Fruit fly (Drosophila melanogaster) whole organism, wandering third instar larva: Measurements from ENCODE around the gene CG7330.

Experiments used
- Dif ChIP-seq: fragments of 200-275, 200-300 bp; sonication (Bioruptor generic); optimal IDR thresholded peaks from 2 replicates; lab custom pipeline; 2018; ENCODE audit warnings: missing biosample characterization, missing genetic modification characterization; ENCODE audit not compliant: partially characterized antibody
- HLH106 ChIP-seq: fragments of 200-800 bp; optimal IDR thresholded peaks from 3 replicates; lab custom pipeline; 2019; ENCODE audit warnings: missing biosample characterization, mild to moderate bottlenecking, missing genetic modification characterization, moderate library complexity
- Sp1 ChIP-seq: fragments of 200-800 bp; sonication (Bioruptor generic); optimal IDR thresholded peaks from 3 replicates; lab custom pipeline; 2019; ENCODE audit warnings: missing biosample characterization, mild to moderate bottlenecking, missing genetic modification characterization, moderate library complexity
- br ChIP-seq: fragments of 200-800 bp; sonication (Bioruptor generic); optimal IDR thresholded peaks from 2 replicates; lab custom pipeline; 2016; ENCODE audit warnings: missing biosample characterization, missing genetic modification characterization
- dl ChIP-seq, 2 experiments: fragments of 175-275, 200-275 bp in 1 of 2; fragments of 200-275 bp in 1 of 2; sonication (Bioruptor generic); optimal IDR thresholded peaks; lab custom pipeline; 2018; ENCODE audit warnings: mild to moderate bottlenecking in 2 of 2, missing biosample characterization in 2 of 2, missing genetic modification characterization in 2 of 2, moderate library complexity in 2 of 2; ENCODE audit not compliant: partially characterized antibody in 2 of 2, insufficient read depth in 1 of 2
- foxo ChIP-seq, 2 experiments: fragments of 200-800 bp; sonication (Bioruptor generic); optimal IDR thresholded peaks; 2 replicates in 1 of 2; 3 replicates in 1 of 2; lab custom pipeline; 2016 to 2017; ENCODE audit warnings: missing biosample characterization in 2 of 2, missing genetic modification characterization in 2 of 2
- psq ChIP-seq: fragments of 200-800 bp; sonication (Bioruptor generic); optimal IDR thresholded peaks from 3 replicates; lab custom pipeline; 2017; ENCODE audit warnings: missing biosample characterization, mild to moderate bottlenecking, missing genetic modification characterization, moderate library complexity
- rgr ChIP-seq: fragments of 200-800 bp; sonication (Bioruptor generic); optimal IDR thresholded peaks from 3 replicates; lab custom pipeline; 2016; ENCODE audit warnings: missing biosample characterization, mild to moderate bottlenecking, missing genetic modification characterization

DNA sequence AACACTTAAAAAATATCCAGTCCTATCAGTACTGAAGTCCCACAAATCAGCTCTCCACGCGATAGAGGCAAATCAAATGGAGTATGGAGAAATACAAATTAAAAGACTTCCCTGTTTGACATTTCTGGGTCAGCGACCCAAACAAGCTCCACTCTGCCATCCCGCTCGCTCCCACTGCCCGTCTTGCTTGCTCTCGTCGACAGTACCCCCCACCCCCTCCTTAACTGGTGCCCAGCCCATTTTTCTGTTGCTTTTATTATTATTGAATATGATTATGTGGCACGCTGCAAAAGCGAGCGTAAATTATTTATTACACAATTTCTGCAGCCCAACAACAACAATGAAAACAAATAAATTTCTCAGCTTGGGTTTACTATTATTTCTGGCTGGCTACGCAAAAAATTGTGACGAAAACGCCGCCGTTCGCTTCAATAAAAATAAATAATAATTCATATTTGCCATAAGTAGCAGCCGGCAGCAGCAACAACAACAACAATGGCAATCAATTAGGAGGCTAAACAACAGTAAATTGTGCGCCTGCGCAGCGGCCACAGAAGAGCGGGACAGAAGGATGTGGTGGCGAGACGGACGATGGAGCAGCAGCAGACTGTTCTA is 39.9 kb downstream of the CG7330 start:
- no peak for TF ChIP-seq Dif
- no peak for TF ChIP-seq rgr (GFP tag; lab: Kevin White, UChicago)
- no peak for TF ChIP-seq Sp1 (GFP tag; lab: Kevin White, UChicago)
- TF ChIP-seq foxo (GFP tag; optimal IDR thresholded peaks at IDR 0.05; lab: Kevin White, UChicago) = no peak
- no peak for TF ChIP-seq psq
- TF ChIP-seq br = no peak
- TF ChIP-seq HLH106 (tag; lab: Kevin White, UChicago) = no peak
- no peak for TF ChIP-seq dl (GFP tag; optimal IDR thresholded peaks at IDR 0.05; lab: Kevin White, UChicago; ENCODE audit: insufficient read depth in 1 of 2, partially characterized antibody in 2 of 2)
